Fruit fly (Drosophila melanogaster) S2 (cell line): ENCODE measurements around the gene Elp1.

ENCODE experiments used
- CG8478 ChIP-seq: fragments of >200 bp; optimal IDR thresholded peaks from 2 replicates; lab custom pipeline; 2018
- CTCF ChIP-seq, 2 experiments: fragments of >200 bp; optimal IDR thresholded peaks; 2 replicates each; lab custom pipeline; 2018

DNA sequence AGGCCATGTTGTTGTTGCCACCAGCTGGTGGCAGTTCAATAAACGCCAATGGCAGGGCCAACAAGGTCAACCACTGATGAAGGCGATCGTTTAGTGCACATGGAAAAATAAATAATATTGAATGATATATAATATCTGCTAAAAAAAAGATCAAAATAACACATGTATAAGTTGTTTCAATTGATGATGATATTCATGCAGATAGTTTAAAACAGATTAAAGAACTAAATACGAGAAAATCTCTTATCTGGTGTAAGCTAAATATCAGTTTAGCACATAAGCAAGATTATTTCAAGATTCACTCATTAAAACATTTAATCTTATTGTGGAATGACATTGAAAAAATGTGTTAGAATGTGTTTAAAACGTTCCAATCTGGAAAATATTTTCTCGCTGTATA is 12.7 kb downstream of the Elp1 start:
- no peak for TF ChIP-seq CG8478
- no peak for TF ChIP-seq CTCF (optimal IDR thresholded peaks at IDR 0.05; lab: Kevin White, UChicago)
